ENCODE assay signal across 2 fruit fly cellular contexts in genomic region chrX:13648819-13649218, dm6.
A peak's percentile ranks its signal among the peaks of the same experiment; 100 is the strongest.
TF ChIP-seq lines count a peak whose summit lies in the region.

No protein-coding gene starts in this region.

TF ChIP-seq in whole organism, prepupa, 60 proteins besides CTCF, POLR2A, EP300 and RAD21:
- TF ChIP-seq pdm3 (GFP tag; optimal IDR thresholded peaks at IDR 0.05; lab: Kevin White, UChicago): no peak
- no peak for TF ChIP-seq achi (GFP tag; optimal IDR thresholded peaks at IDR 0.05; lab: Kevin White, UChicago)
- TF ChIP-seq CG9139 (GFP tag; optimal IDR thresholded peaks at IDR 0.05; lab: Kevin White, UChicago): no peak
- TF ChIP-seq dac (GFP tag; optimal IDR thresholded peaks at IDR 0.05; lab: Kevin White, UChicago): no peak
- no peak for TF ChIP-seq esn (GFP tag; optimal IDR thresholded peaks at IDR 0.05; lab: Kevin White, UChicago)
- no peak for TF ChIP-seq CG7368 (GFP tag; optimal IDR thresholded peaks at IDR 0.05; lab: Kevin White, UChicago)
- TF ChIP-seq svp (GFP tag; lab: Kevin White, UChicago): peak; percentile 60
- TF ChIP-seq topi (GFP tag; optimal IDR thresholded peaks at IDR 0.05; lab: Kevin White, UChicago): no peak
- TF ChIP-seq fd85E (GFP tag; optimal IDR thresholded peaks at IDR 0.05; lab: Kevin White, UChicago): no peak
- no peak for TF ChIP-seq acj6 (GFP tag; optimal IDR thresholded peaks at IDR 0.05; lab: Kevin White, UChicago)
- no peak for TF ChIP-seq ss (GFP tag; optimal IDR thresholded peaks at IDR 0.05; lab: Kevin White, UChicago)
- TF ChIP-seq Ets21C (GFP tag; optimal IDR thresholded peaks at IDR 0.05; lab: Kevin White, UChicago): no peak
- no peak for TF ChIP-seq cyc (GFP tag; optimal IDR thresholded peaks at IDR 0.05; lab: Kevin White, UChicago)
- TF ChIP-seq CG6276 (GFP tag; optimal IDR thresholded peaks at IDR 0.05; lab: Kevin White, UChicago): peak; percentile 51
- TF ChIP-seq Sox14 (GFP tag; optimal IDR thresholded peaks at IDR 0.05; lab: Kevin White, UChicago): no peak
- no peak for TF ChIP-seq Sox102F (GFP tag; optimal IDR thresholded peaks at IDR 0.05; lab: Kevin White, UChicago)
- no peak for TF ChIP-seq dsx (GFP tag; optimal IDR thresholded peaks at IDR 0.05; lab: Kevin White, UChicago; ENCODE audit: poor library complexity, severe bottlenecking)
- TF ChIP-seq CG3919 (GFP tag; optimal IDR thresholded peaks at IDR 0.05; lab: Kevin White, UChicago): no peak

TF ChIP-seq in whole organism, pupa, 21 proteins besides CTCF, POLR2A, EP300 and RAD21:
- TF ChIP-seq CG34367 (tag; optimal IDR thresholded peaks at IDR 0.05; lab: Kevin White, UChicago) (no peak), CG4496 (GFP tag; IDR thresholded peaks at IDR 0.05; lab: Robert Waterston, UW) (no peak), EcR (GFP tag; optimal IDR thresholded peaks at IDR 0.05; lab: Kevin White, UChicago) (peak; percentile 79), Ets98B (GFP tag; IDR thresholded peaks at IDR 0.05; lab: Robert Waterston, UW) (no peak), Pif1A (GFP tag; optimal IDR thresholded peaks at IDR 0.05; lab: Kevin White, UChicago) (no peak)
